Worm (Caenorhabditis elegans) whole organism, L3 larva: ENCODE data around the gene R102.11.

Source experiments
- elt-2 ChIP-seq: sonication (generic microtip); optimal IDR thresholded peaks from 2 replicates; lab custom pipeline; 2016; ENCODE audit warnings: missing genetic modification reagents, mild to moderate bottlenecking, missing genetic modification characterization, missing compliant biosample characterization
- mdl-1 ChIP-seq: fragments of 150-350 bp; optimal IDR thresholded peaks from 2 replicates; lab custom pipeline; 2014; ENCODE audit warnings: missing biosample characterization, missing genetic modification characterization
- nhr-11 ChIP-seq: fragments of 150-350 bp; optimal IDR thresholded peaks from 2 replicates; lab custom pipeline; 2014; ENCODE audit warnings: missing biosample characterization, missing genetic modification characterization
- nhr-12 ChIP-seq: fragments of 150-350 bp; optimal IDR thresholded peaks from 2 replicates; lab custom pipeline; 2014; ENCODE audit warnings: missing biosample characterization, missing genetic modification characterization
- nhr-28 ChIP-seq: fragments of 150-350 bp; optimal IDR thresholded peaks from 2 replicates; lab custom pipeline; 2014; ENCODE audit warnings: missing biosample characterization, missing genetic modification characterization
- nhr-77 ChIP-seq: fragments of 150-350 bp; optimal IDR thresholded peaks from 2 replicates; lab custom pipeline; 2014; ENCODE audit warnings: missing biosample characterization, missing genetic modification characterization
- pha-4 ChIP-seq: fragments of 150-350 bp; optimal IDR thresholded peaks from 2 replicates; lab custom pipeline; 2014; ENCODE audit warnings: missing biosample characterization, missing genetic modification reagents, missing genetic modification characterization
- unc-62 ChIP-seq: fragments of 150-350 bp; sonication (generic microtip); optimal IDR thresholded peaks from 4 replicates; lab custom pipeline; 2014; ENCODE audit warnings: missing biosample characterization, missing genetic modification reagents, missing genetic modification characterization

DNA sequence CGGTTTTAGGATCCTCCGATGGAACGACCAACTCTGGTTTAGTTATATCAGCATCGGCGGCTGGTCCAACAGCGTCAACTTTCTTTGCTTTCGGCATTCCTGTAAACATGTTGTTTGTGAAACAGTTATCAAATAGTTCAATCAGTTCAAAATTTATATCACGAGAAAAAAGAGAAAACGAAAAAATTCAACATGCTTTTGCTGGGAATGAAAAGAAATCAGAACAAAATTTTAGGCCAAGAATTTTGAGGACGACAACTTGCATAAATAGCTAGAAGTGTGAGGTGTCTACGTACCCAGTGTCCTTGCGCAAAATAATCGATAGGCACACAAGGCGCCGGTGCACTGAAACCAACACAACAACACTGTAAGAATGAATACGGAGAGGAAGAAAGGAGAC, 19.2 kb downstream of the R102.11 start, which contains the start of gene K08C7.4:
- TF ChIP-seq unc-62 (GFP tag; lab: Kevin White, UChicago) (no peak), nhr-11 (tag; lab: Kevin White, UChicago) (no peak), pha-4 (tag; lab: Kevin White, UChicago) (no peak), nhr-12 (tag; lab: Kevin White, UChicago) (no peak), nhr-77 (no peak), elt-2 (no peak), mdl-1 (no peak), nhr-28 (no peak)
